Fruit fly (Drosophila melanogaster): ENCODE data around the gene eEF1gamma.

eEF1gamma gene

dm6 chr3R:29202418-29202817, 17.6 kb upstream of the eEF1gamma start, which contains the start of gene Mesh1 (continued):
- TF ChIP-seq CG7928 (GFP tag; optimal IDR thresholded peaks at IDR 0.05) (peak; percentile 88), Dll (GFP tag; IDR thresholded peaks at IDR 0.05; ENCODE audit: partially characterized antibody) (peak; percentile 46; the same call in 1 of the 4 replicates), Asciz (GFP tag; optimal IDR thresholded peaks at IDR 0.05) (no peak)

dm6 chr3R:29204033-29204432, 15.9 kb upstream of the eEF1gamma start, which contains the start of gene Cyt-c1L:
Cyt-c1L (minus strand) TSS chr3R:29204133.
- TF ChIP-seq CG4707 (GFP tag; optimal IDR thresholded peaks at IDR 0.05): no peak
- no peak for TF ChIP-seq CG10321 (GFP tag; IDR thresholded peaks at IDR 0.05)
- TF ChIP-seq klu (GFP tag; IDR thresholded peaks at IDR 0.05): no peak
- TF ChIP-seq Dip2 (GFP tag; IDR thresholded peaks at IDR 0.05): no peak
- no peak for TF ChIP-seq ems (GFP tag; optimal IDR thresholded peaks at IDR 0.05)
- TF ChIP-seq CG3847 (GFP tag; IDR thresholded peaks at IDR 0.05): no peak
- no peak for TF ChIP-seq CG4360 (GFP tag; IDR thresholded peaks at IDR 0.05)
- no peak for TF ChIP-seq Drgx (GFP tag; IDR thresholded peaks at IDR 0.05)
- TF ChIP-seq wdn (GFP tag; IDR thresholded peaks at IDR 0.05): no peak
- no peak for TF ChIP-seq CG34376 (GFP tag; optimal IDR thresholded peaks at IDR 0.05)
- TF ChIP-seq CG9215 (GFP tag; IDR thresholded peaks at IDR 0.05): no peak
- TF ChIP-seq CG43689 (GFP tag; IDR thresholded peaks at IDR 0.05): no peak
- TF ChIP-seq CG6254 (GFP tag; optimal IDR thresholded peaks at IDR 0.05): no peak
- TF ChIP-seq mld (GFP tag; IDR thresholded peaks at IDR 0.05; ENCODE audit: partially characterized antibody): no peak

dm6 chr3R:29204612-29205480, 15.1 kb upstream of the eEF1gamma start:
- TF ChIP-seq Dbx (GFP tag; IDR thresholded peaks at IDR 0.05) (no peak), CG3838 (GFP tag; optimal IDR thresholded peaks at IDR 0.05) (no peak), ranshi (GFP tag; IDR thresholded peaks at IDR 0.05) (peak; percentile 72; the same call in 1 of the 2 replicates), Stat92E (GFP tag; optimal IDR thresholded peaks at IDR 0.05) (no peak), her (GFP tag; optimal IDR thresholded peaks at IDR 0.05) (peak; percentile 58), so (GFP tag; IDR thresholded peaks at IDR 0.05) (peak; percentile 68; the same call in 1 of the 3 replicates), schlank (tag; optimal IDR thresholded peaks at IDR 0.05) (no peak), Mes4 (GFP tag; optimal IDR thresholded peaks at IDR 0.05) (peak; percentile 77), CG11398 (GFP tag; optimal IDR thresholded peaks at IDR 0.05) (peak; percentile 75), CG11504 (tag; optimal IDR thresholded peaks at IDR 0.05) (peak; percentile 88), Hr51 (GFP tag; optimal IDR thresholded peaks at IDR 0.05) (peak; percentile 29 to 83), Fer1 (GFP tag; optimal IDR thresholded peaks at IDR 0.05) (peak; percentile 65), CG13775 (GFP tag; optimal IDR thresholded peaks at IDR 0.05) (peak; percentile 42), esg (GFP tag; conservative IDR thresholded peaks at IDR 0.05) (peak; percentile 73), Rx (GFP tag; IDR thresholded peaks at IDR 0.05) (peak; percentile 79), kay (GFP tag; optimal IDR thresholded peaks at IDR 0.05) (peak; percentile 52), CG4854 (GFP tag; optimal IDR thresholded peaks at IDR 0.05) (peak; percentile 42), br (optimal IDR thresholded peaks at IDR 0.05) (no peak), Ets97D (GFP tag; optimal IDR thresholded peaks at IDR 0.05) (peak; percentile 27), CG8281 (tag; optimal IDR thresholded peaks at IDR 0.05) (peak; percentile 58), Aef1 (GFP tag; IDR thresholded peaks at IDR 0.05) (peak; percentile 37; the same call in 1 of the 3 replicates), Tbp (GFP tag; optimal IDR thresholded peaks at IDR 0.05) (no peak), Hmx (GFP tag; optimal IDR thresholded peaks at IDR 0.05) (no peak), Dfd (GFP tag; optimal IDR thresholded peaks at IDR 0.05) (no peak), Nf-YC (tag; optimal IDR thresholded peaks at IDR 0.05) (peak; percentile 39), Usf (GFP tag; optimal IDR thresholded peaks at IDR 0.05) (peak; percentile 39), NFAT (GFP tag; IDR thresholded peaks at IDR 0.05) (no peak), CG10654 (GFP tag; optimal IDR thresholded peaks at IDR 0.05) (peak; percentile 76), CG12769 (tag; optimal IDR thresholded peaks at IDR 0.05) (peak; percentile 71), HLH54F (GFP tag; optimal IDR thresholded peaks at IDR 0.05) (peak; percentile 25), Elba2 (GFP tag; optimal IDR thresholded peaks at IDR 0.05) (no peak)

Measured in whole organism, embryonic.